Worm (Caenorhabditis elegans) whole organism, L4 larva: ENCODE results near the gene M106.8.

ENCODE experiments used
- D1046.2 ChIP-seq: fragments of 200-800 bp; sonication (Bioruptor generic); IDR thresholded peaks from 2 replicates; pipeline ENCODE4 v1.3.6; 2022; ENCODE audit warnings: missing genetic modification characterization, missing compliant biosample characterization
- F10B5.3 ChIP-seq: sonication (generic microtip); optimal IDR thresholded peaks from 2 replicates; lab custom pipeline; 2016; ENCODE audit warnings: mild to moderate bottlenecking, missing genetic modification characterization, missing compliant biosample characterization
- R02D3.7 ChIP-seq: fragments of 150-350 bp; sonication (generic microtip); optimal IDR thresholded peaks from 3 replicates; lab custom pipeline; 2014; ENCODE audit warnings: missing biosample characterization, missing genetic modification characterization
- T20F7.1 ChIP-seq: fragments of 200-800 bp; sonication (Bioruptor generic); optimal IDR thresholded peaks from 2 replicates; lab custom pipeline; 2018; ENCODE audit warnings: mild to moderate bottlenecking, missing genetic modification characterization, missing compliant biosample characterization
- T26A8.4 ChIP-seq: fragments of 200-800 bp; sonication (Bioruptor generic); IDR thresholded peaks from 2 replicates; pipeline ENCODE4 v1.3.6; 2022; ENCODE audit warnings: missing genetic modification characterization, missing compliant biosample characterization
- Y105C5A.15 ChIP-seq: fragments of 200-800 bp; sonication (Bioruptor generic); IDR thresholded peaks from 2 replicates; pipeline ENCODE4 v1.3.6; 2022; ENCODE audit warnings: missing genetic modification characterization, missing compliant biosample characterization
- Y48G9A.11 ChIP-seq: fragments of 200-800 bp; sonication (Bioruptor generic); IDR thresholded peaks from 2 replicates; pipeline ENCODE4 v1.3.6; 2022; ENCODE audit warnings: missing genetic modification reagents, missing genetic modification characterization, missing compliant biosample characterization
- Y75B8A.6 ChIP-seq: fragments of 200-800 bp; sonication (Bioruptor generic); IDR thresholded peaks from 2 replicates; pipeline ENCODE4 v1.3.6; 2022; ENCODE audit warnings: missing genetic modification reagents, missing genetic modification characterization, missing compliant biosample characterization
- aly-2 ChIP-seq: sonication (generic microtip); optimal IDR thresholded peaks from 2 replicates; lab custom pipeline; 2018; ENCODE audit warnings: missing biosample characterization, missing genetic modification characterization
- arid-1 ChIP-seq: fragments of 200-800 bp; sonication (Bioruptor generic); conservative IDR thresholded peaks from 2 replicates; pipeline ENCODE4 v1.3.6; 2022; ENCODE audit warnings: missing genetic modification reagents, missing genetic modification characterization, missing compliant biosample characterization
- attf-4 ChIP-seq: sonication (generic microtip); optimal IDR thresholded peaks from 3 replicates; lab custom pipeline; 2017; ENCODE audit warnings: missing biosample characterization, missing genetic modification characterization
- ceh-32 ChIP-seq: sonication (generic microtip); optimal IDR thresholded peaks from 2 replicates; lab custom pipeline; 2016; ENCODE audit warnings: mild to moderate bottlenecking, missing genetic modification characterization, missing compliant biosample characterization; ENCODE audit not compliant: poor library complexity
- ceh-44 ChIP-seq: fragments of 200-800 bp; sonication (Bioruptor generic); IDR thresholded peaks from 2 replicates; pipeline ENCODE4 v1.3.6; 2022; ENCODE audit warnings: missing genetic modification reagents, missing genetic modification characterization, missing compliant biosample characterization
- ceh-82 ChIP-seq: sonication (generic microtip); optimal IDR thresholded peaks from 2 replicates; lab custom pipeline; 2017; ENCODE audit warnings: missing biosample characterization, missing genetic modification characterization
- ces-1 ChIP-seq: fragments of 150-350 bp; sonication (generic microtip); optimal IDR thresholded peaks from 4 replicates; lab custom pipeline; 2014; ENCODE audit warnings: missing biosample characterization, missing genetic modification reagents, missing genetic modification characterization
- ctbp-1 ChIP-seq: fragments of 200-800 bp; sonication (Bioruptor generic); IDR thresholded peaks from 2 replicates; pipeline ENCODE4 v1.3.6; 2022; ENCODE audit warnings: missing genetic modification reagents, missing genetic modification characterization, missing compliant biosample characterization
- daf-16 ChIP-seq, 3 experiments: sonication (generic microtip); optimal IDR thresholded peaks; 2 replicates each; lab custom pipeline; 2016 to 2017; ENCODE audit warnings: missing genetic modification characterization in 3 of 3, missing genetic modification reagents in 3 of 3, mild to moderate bottlenecking in 2 of 3, missing compliant biosample characterization in 2 of 3, missing biosample characterization in 1 of 3, moderate library complexity in 1 of 3
- dmd-6 ChIP-seq: fragments of 200-800 bp; sonication (Bioruptor generic); IDR thresholded peaks from 2 replicates; pipeline ENCODE4 v1.3.6; 2022; ENCODE audit warnings: missing genetic modification reagents, missing genetic modification characterization, missing compliant biosample characterization
- dmd-8 ChIP-seq: fragments of 200-800 bp; sonication (Bioruptor generic); IDR thresholded peaks from 2 replicates; pipeline ENCODE4 v1.3.6; 2022; ENCODE audit warnings: missing genetic modification characterization, missing compliant biosample characterization
- dpl-1 ChIP-seq: fragments of 150-350 bp; optimal IDR thresholded peaks from 2 replicates; lab custom pipeline; 2014; ENCODE audit warnings: missing biosample characterization, missing genetic modification reagents, missing genetic modification characterization
- egl-27 ChIP-seq: sonication (generic microtip); optimal IDR thresholded peaks from 3 replicates; lab custom pipeline; 2017; ENCODE audit warnings: missing biosample characterization, missing genetic modification reagents, missing genetic modification characterization
- fos-1 ChIP-seq: fragments of 150-350 bp; optimal IDR thresholded peaks from 2 replicates; lab custom pipeline; 2014; ENCODE audit warnings: missing biosample characterization, missing genetic modification characterization
- gei-8 ChIP-seq: fragments of 200-800 bp; sonication (Bioruptor generic); optimal IDR thresholded peaks from 2 replicates; lab custom pipeline; 2018; ENCODE audit warnings: mild to moderate bottlenecking, missing genetic modification characterization, missing compliant biosample characterization
- hlh-30 ChIP-seq: sonication (generic microtip); optimal IDR thresholded peaks from 2 replicates; lab custom pipeline; 2017; ENCODE audit warnings: antibody characterized with exemption, mild to moderate bottlenecking, missing genetic modification characterization, missing compliant biosample characterization; ENCODE audit not compliant: insufficient read depth
- jun-1 ChIP-seq: fragments of 150-350 bp; optimal IDR thresholded peaks from 2 replicates; lab custom pipeline; 2014; ENCODE audit warnings: missing biosample characterization, missing genetic modification reagents, missing genetic modification characterization
- lim-7 ChIP-seq: fragments of 200-800 bp; sonication (Bioruptor generic); IDR thresholded peaks from 2 replicates; pipeline ENCODE4 v1.3.6; 2022; ENCODE audit warnings: missing genetic modification characterization, missing compliant biosample characterization
- lin-1 ChIP-seq: fragments of 200-800 bp; sonication (Bioruptor generic); IDR thresholded peaks from 2 replicates; pipeline ENCODE4 v1.3.6; 2022; ENCODE audit warnings: missing genetic modification reagents, missing genetic modification characterization, missing compliant biosample characterization
- lin-15B ChIP-seq: fragments of 150-350 bp; sonication (generic microtip); optimal IDR thresholded peaks from 3 replicates; lab custom pipeline; 2014; ENCODE audit warnings: missing biosample characterization, missing genetic modification characterization
- lir-3 ChIP-seq: sonication (generic microtip); optimal IDR thresholded peaks from 2 replicates; lab custom pipeline; 2016; ENCODE audit warnings: mild to moderate bottlenecking, missing genetic modification characterization, missing compliant biosample characterization
- madf-9 ChIP-seq: fragments of 200-800 bp; sonication (Bioruptor generic); conservative IDR thresholded peaks from 2 replicates; pipeline ENCODE4 v1.3.6; 2022; ENCODE audit warnings: missing genetic modification reagents, missing genetic modification characterization, missing compliant biosample characterization
- mdt-29 ChIP-seq: fragments of 200-800 bp; sonication (Bioruptor generic); IDR thresholded peaks from 2 replicates; pipeline ENCODE4 v1.3.6; 2022; ENCODE audit warnings: missing genetic modification reagents, missing genetic modification characterization, missing compliant biosample characterization
- mep-1 ChIP-seq: fragments of 150-350 bp; sonication (generic microtip); optimal IDR thresholded peaks from 3 replicates; lab custom pipeline; 2014; ENCODE audit warnings: missing biosample characterization, missing genetic modification characterization
- mxl-2 ChIP-seq: fragments of 200-800 bp; sonication (Bioruptor generic); conservative IDR thresholded peaks from 2 replicates; pipeline ENCODE4 v1.3.6; 2022; ENCODE audit warnings: missing genetic modification reagents, missing genetic modification characterization, missing compliant biosample characterization
- nhr-102 ChIP-seq: sonication (generic microtip); optimal IDR thresholded peaks from 2 replicates; lab custom pipeline; 2016; ENCODE audit warnings: mild to moderate bottlenecking, missing genetic modification characterization, moderate library complexity, missing compliant biosample characterization
- nhr-11 ChIP-seq: fragments of 150-350 bp; optimal IDR thresholded peaks from 2 replicates; lab custom pipeline; 2014; ENCODE audit warnings: missing biosample characterization, missing genetic modification characterization
- nhr-111 ChIP-seq: fragments of 200-800 bp; sonication (Bioruptor generic); optimal IDR thresholded peaks from 2 replicates; lab custom pipeline; 2018; ENCODE audit warnings: mild to moderate bottlenecking, missing genetic modification characterization, missing compliant biosample characterization
- nhr-28 ChIP-seq: fragments of 150-350 bp; optimal IDR thresholded peaks from 2 replicates; lab custom pipeline; 2014; ENCODE audit warnings: missing biosample characterization, missing genetic modification characterization
- nhr-41 ChIP-seq: fragments of 200-800 bp; sonication (Bioruptor generic); IDR thresholded peaks from 2 replicates; pipeline ENCODE4 v1.3.6; 2022; ENCODE audit warnings: missing genetic modification reagents, missing genetic modification characterization, missing compliant biosample characterization
- nhr-76 ChIP-seq: fragments of 150-350 bp; optimal IDR thresholded peaks from 2 replicates; lab custom pipeline; 2014; ENCODE audit warnings: missing biosample characterization, missing genetic modification characterization
- pha-4 ChIP-seq, 2 experiments: fragments of 150-350 bp in 1 of 2; fragments of 200-800 bp in 1 of 2; sonication (Bioruptor generic) in 1 of 2; IDR thresholded peaks in 1 of 2; optimal IDR thresholded peaks in 1 of 2; 2 replicates each; pipeline versions ENCODE4 v1.3.6 to Lab custom; 2014 to 2022; ENCODE audit warnings: missing genetic modification characterization in 2 of 2, missing genetic modification reagents in 2 of 2, missing biosample characterization in 1 of 2, missing compliant biosample characterization in 1 of 2
- set-16 ChIP-seq: fragments of 200-800 bp; sonication (Bioruptor generic); IDR thresholded peaks from 2 replicates; pipeline ENCODE4 v1.3.6; 2022; ENCODE audit warnings: missing genetic modification reagents, missing genetic modification characterization, missing compliant biosample characterization
- skn-1 ChIP-seq: fragments of 150-350 bp; optimal IDR thresholded peaks from 2 replicates; lab custom pipeline; 2014; ENCODE audit warnings: missing biosample characterization, missing genetic modification characterization
- snpc-1.2 ChIP-seq: fragments of 200-800 bp; sonication (Bioruptor generic); IDR thresholded peaks from 2 replicates; pipeline ENCODE4 v1.3.6; 2022; ENCODE audit warnings: missing genetic modification reagents, missing genetic modification characterization, missing compliant biosample characterization
- snpc-4 ChIP-seq: fragments of 150-350 bp; optimal IDR thresholded peaks from 2 replicates; lab custom pipeline; 2014; ENCODE audit warnings: missing biosample characterization, missing genetic modification characterization
- spr-1 ChIP-seq: sonication (generic microtip); optimal IDR thresholded peaks from 2 replicates; lab custom pipeline; 2016; ENCODE audit warnings: mild to moderate bottlenecking, missing genetic modification characterization, missing compliant biosample characterization
- tag-97 ChIP-seq: fragments of 200-800 bp; sonication (Bioruptor generic); IDR thresholded peaks from 2 replicates; pipeline ENCODE4 v1.3.6; 2022; ENCODE audit warnings: missing genetic modification characterization, missing compliant biosample characterization
- tra-1 ChIP-seq: fragments of 200-800 bp; sonication (Bioruptor generic); IDR thresholded peaks from 2 replicates; pipeline ENCODE4 v1.3.6; 2022; ENCODE audit warnings: missing genetic modification reagents, missing genetic modification characterization, missing compliant biosample characterization
- unc-130 ChIP-seq: sonication (generic microtip); optimal IDR thresholded peaks from 2 replicates; lab custom pipeline; 2016; ENCODE audit warnings: missing genetic modification reagents, missing genetic modification characterization, missing compliant biosample characterization
- unc-39 ChIP-seq: sonication (generic microtip); optimal IDR thresholded peaks from 2 replicates; lab custom pipeline; 2017; ENCODE audit warnings: missing biosample characterization, missing genetic modification characterization
- zfp-2 ChIP-seq: sonication (generic microtip); optimal IDR thresholded peaks from 2 replicates; lab custom pipeline; 2016; ENCODE audit warnings: mild to moderate bottlenecking, missing genetic modification characterization, missing compliant biosample characterization
- zip-11 ChIP-seq: fragments of 200-800 bp; sonication (Bioruptor generic); IDR thresholded peaks from 2 replicates; pipeline ENCODE4 v1.3.6; 2022; ENCODE audit warnings: missing genetic modification characterization, missing compliant biosample characterization
- ztf-11 ChIP-seq: fragments of 150-350 bp; optimal IDR thresholded peaks from 2 replicates; lab custom pipeline; 2014; ENCODE audit warnings: missing biosample characterization, missing genetic modification characterization

M106.8 gene

ce11 chrII:10824046-10824445 is 19.4 kb downstream of the M106.8 start, which contains the start of the genes R06F6.12 and mix-1:
Gene R06F6.12 (minus strand): TSS chrII:10824081.
Gene mix-1 (plus strand): TSS chrII:10824246.
- TF ChIP-seq madf-9 (GFP tag; lab: Robert Waterston, UW) (no peak), D1046.2 (GFP tag; lab: Robert Waterston, UW) (no peak), dmd-6 (GFP tag; lab: Robert Waterston, UW) (no peak), zip-11 (GFP tag; lab: Robert Waterston, UW) (no peak), T26A8.4 (no peak), ceh-44 (no peak), hlh-30 (peak; percentile 75), ctbp-1 (no peak), zfp-2 (tag; lab: Kevin White, UChicago) (no peak), daf-16 (GFP tag; optimal IDR thresholded peaks at IDR 0.05; lab: Kevin White, UChicago) (no peak), daf-16 (tag; optimal IDR thresholded peaks at IDR 0.05; lab: Kevin White, UChicago) (peak; percentile 47), tag-97 (GFP tag; lab: Robert Waterston, UW) (no peak), nhr-28 (tag; lab: Kevin White, UChicago) (no peak), set-16 (GFP tag; lab: Robert Waterston, UW) (no peak), nhr-41 (GFP tag; lab: Robert Waterston, UW) (no peak), attf-4 (tag; lab: Kevin White, UChicago) (no peak), gei-8 (GFP tag; lab: Kevin White, UChicago) (no peak), mdt-29 (GFP tag; lab: Robert Waterston, UW) (no peak), tra-1 (GFP tag; lab: Robert Waterston, UW) (no peak), jun-1 (tag; lab: Kevin White, UChicago) (no peak), snpc-4 (tag; lab: Kevin White, UChicago) (no peak), lim-7 (GFP tag; lab: Robert Waterston, UW) (no peak), nhr-11 (no peak), ztf-11 (tag; lab: Kevin White, UChicago) (no peak), pha-4 (GFP tag; IDR thresholded peaks at IDR 0.05; lab: Robert Waterston, UW) (0 out of 2 replicates have a peak, but pooled peaks have one; percentile 38), pha-4 (tag; optimal IDR thresholded peaks at IDR 0.05; lab: Kevin White, UChicago) (peak; percentile 46), ces-1 (GFP tag; lab: Kevin White, UChicago) (no peak), unc-39 (tag; lab: Kevin White, UChicago) (no peak), dmd-8 (GFP tag; lab: Robert Waterston, UW) (no peak), lir-3 (tag; lab: Kevin White, UChicago) (no peak), T20F7.1 (GFP tag; lab: Kevin White, UChicago) (no peak), nhr-76 (tag; lab: Kevin White, UChicago) (no peak), nhr-102 (tag; lab: Kevin White, UChicago) (no peak), skn-1 (tag; lab: Kevin White, UChicago) (no peak), ceh-82 (tag; lab: Kevin White, UChicago) (no peak), dpl-1 (GFP tag; lab: Kevin White, UChicago) (peak; percentile 88), Y75B8A.6 (GFP tag; lab: Robert Waterston, UW) (no peak), spr-1 (tag; lab: Kevin White, UChicago) (no peak), lin-1 (GFP tag; lab: Robert Waterston, UW) (no peak), snpc-1.2 (no peak), Y48G9A.11 (GFP tag; lab: Robert Waterston, UW) (no peak), R02D3.7 (no peak), F10B5.3 (tag; lab: Kevin White, UChicago) (no peak), mep-1 (tag; lab: Kevin White, UChicago) (peak; percentile 52), lin-15B (tag; lab: Kevin White, UChicago) (no peak), aly-2 (tag; lab: Kevin White, UChicago) (no peak), egl-27 (tag; lab: Kevin White, UChicago) (no peak), unc-130 (peak; percentile 18), nhr-111 (no peak), Y105C5A.15 (GFP tag; lab: Robert Waterston, UW) (no peak), ceh-32 (tag; lab: Kevin White, UChicago) (no peak), fos-1 (tag; lab: Kevin White, UChicago) (no peak), mxl-2 (GFP tag; lab: Robert Waterston, UW) (no peak), arid-1 (GFP tag; lab: Robert Waterston, UW) (0 out of 2 replicates have a peak, but pooled peaks have one; percentile 38)
